Fruit fly (Drosophila melanogaster): ENCODE data around the gene nerfin-1.

nerfin-1 gene

DNA sequence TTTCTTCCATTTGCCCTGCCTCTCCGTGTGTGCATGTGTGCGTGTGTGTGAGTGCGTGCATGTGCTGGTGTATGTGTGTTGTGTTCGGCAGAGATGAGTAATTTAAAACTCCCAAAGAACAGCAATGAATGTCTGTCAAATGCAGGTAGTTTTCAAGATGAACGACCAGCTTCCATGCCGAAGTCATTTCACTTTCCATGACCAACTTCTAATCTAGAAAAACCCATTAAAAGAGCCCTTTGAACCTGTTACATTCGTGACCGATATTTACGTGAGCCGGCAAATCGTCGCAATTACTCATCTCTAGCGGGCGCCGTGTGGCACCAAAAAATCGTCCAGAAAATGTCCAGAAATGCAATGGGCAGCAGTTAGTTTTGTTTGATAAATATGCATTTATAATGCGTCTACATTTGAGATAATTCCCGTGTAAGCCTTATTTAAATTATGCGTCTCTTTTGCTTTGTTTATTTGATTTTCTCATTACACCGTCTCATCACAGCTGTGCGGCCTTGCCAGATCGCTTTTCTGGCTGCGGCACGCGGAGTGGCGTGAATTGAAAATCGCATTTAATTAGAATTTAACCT is 36.4 kb upstream of the nerfin-1 start (continued):
- TF ChIP-seq Dll (GFP tag; IDR thresholded peaks at IDR 0.05; ENCODE audit: partially characterized antibody) (peak; percentile 84), dmrt99B (tag; optimal IDR thresholded peaks at IDR 0.05) (peak; percentile 7), lola (GFP tag; optimal IDR thresholded peaks at IDR 0.05) (peak in 1 of 3 experiments; percentile 12), Ada2b (GFP tag; IDR thresholded peaks at IDR 0.05) (0 out of 2 replicates have a peak, but pooled peaks have one; percentile 14), CG10431 (GFP tag; optimal IDR thresholded peaks at IDR 0.05) (no peak), NC2β (GFP tag; optimal IDR thresholded peaks at IDR 0.05) (no peak), Six4 (GFP tag; optimal IDR thresholded peaks at IDR 0.05) (peak; percentile 40), dimm (GFP tag; IDR thresholded peaks at IDR 0.05) (no peak), dan (GFP tag; IDR thresholded peaks at IDR 0.05) (no peak), CG12104 (GFP tag; optimal IDR thresholded peaks at IDR 0.05) (no peak), cato (GFP tag; optimal IDR thresholded peaks at IDR 0.05; ENCODE audit: borderline replicate concordance) (peak; percentile 11), cad (GFP tag; optimal IDR thresholded peaks at IDR 0.05) (no peak), CG15073 (GFP tag; optimal IDR thresholded peaks at IDR 0.05) (no peak), Sry-β (GFP tag; optimal IDR thresholded peaks at IDR 0.05) (peak; percentile 76), CG6813 (GFP tag; optimal IDR thresholded peaks at IDR 0.05) (no peak), slp2 (GFP tag; optimal IDR thresholded peaks at IDR 0.05) (peak; percentile 60), CG12236 (GFP tag; optimal IDR thresholded peaks at IDR 0.05) (no peak), Eip74EF (GFP tag; optimal IDR thresholded peaks at IDR 0.05) (no peak), CG2875 (GFP tag; optimal IDR thresholded peaks at IDR 0.05) (no peak), CG11456 (GFP tag; IDR thresholded peaks at IDR 0.05) (peak; percentile 69; the same call in 2 of the 3 replicates), CG1602 (GFP tag; optimal IDR thresholded peaks at IDR 0.05) (peak; percentile 21), Lhr (GFP tag; optimal IDR thresholded peaks at IDR 0.05) (no peak), CG14014 (GFP tag; IDR thresholded peaks at IDR 0.05) (no peak), CG8281 (tag; optimal IDR thresholded peaks at IDR 0.05) (no peak), Fer2 (tag; optimal IDR thresholded peaks at IDR 0.05) (no peak), Hmr (GFP tag; optimal IDR thresholded peaks at IDR 0.05) (peak; percentile 32), CG1792 (GFP tag; optimal IDR thresholded peaks at IDR 0.05) (peak; percentile 27), CoRest (tag; optimal IDR thresholded peaks at IDR 0.05) (peak; percentile 44), BtbVII (GFP tag; optimal IDR thresholded peaks at IDR 0.05) (no peak), salm (tag; optimal IDR thresholded peaks at IDR 0.05) (no peak), CG9437 (GFP tag; optimal IDR thresholded peaks at IDR 0.05) (peak; percentile 55), Oaz (GFP tag; IDR thresholded peaks at IDR 0.05) (no peak), en (GFP tag; optimal IDR thresholded peaks at IDR 0.05) (no peak), fd3F (GFP tag; optimal IDR thresholded peaks at IDR 0.05) (no peak), sisA (GFP tag; IDR thresholded peaks at IDR 0.05) (peak; percentile 40; the same call in 1 of the 2 replicates), CG4360 (GFP tag; IDR thresholded peaks at IDR 0.05) (no peak), nerfin-2 (GFP tag; IDR thresholded peaks at IDR 0.05; ENCODE audit: partially characterized antibody) (peak; percentile 76), Lim3 (GFP tag; IDR thresholded peaks at IDR 0.05) (no peak), CG12769 (tag; optimal IDR thresholded peaks at IDR 0.05) (peak; percentile 27), tap (tag; optimal IDR thresholded peaks at IDR 0.05) (no peak), gsb-n (tag; optimal IDR thresholded peaks at IDR 0.05) (peak; percentile 10), Sry-δ (GFP tag; optimal IDR thresholded peaks at IDR 0.05) (peak; percentile 96), C15 (GFP tag; IDR thresholded peaks at IDR 0.05) (no peak), gfzf (GFP tag; optimal IDR thresholded peaks at IDR 0.05) (peak; percentile 20), Ravus (GFP tag; IDR thresholded peaks at IDR 0.05) (no peak), sna (GFP tag; IDR thresholded peaks at IDR 0.05; ENCODE audit: partially characterized antibody) (peak; percentile 72), CG14667 (GFP tag; IDR thresholded peaks at IDR 0.05) (no peak), shn (GFP tag; optimal IDR thresholded peaks at IDR 0.05) (peak; percentile 63), pan (optimal IDR thresholded peaks at IDR 0.05) (no peak), pan (GFP tag; optimal IDR thresholded peaks at IDR 0.05 in 1 of 2, IDR thresholded peaks at IDR 0.05 in 1 of 2) (peak in 1 of 2 experiments; percentile 46)

Measured in whole organism, embryonic.